Worm (Caenorhabditis elegans): ENCODE results near the gene F02D10.3.

DNA sequence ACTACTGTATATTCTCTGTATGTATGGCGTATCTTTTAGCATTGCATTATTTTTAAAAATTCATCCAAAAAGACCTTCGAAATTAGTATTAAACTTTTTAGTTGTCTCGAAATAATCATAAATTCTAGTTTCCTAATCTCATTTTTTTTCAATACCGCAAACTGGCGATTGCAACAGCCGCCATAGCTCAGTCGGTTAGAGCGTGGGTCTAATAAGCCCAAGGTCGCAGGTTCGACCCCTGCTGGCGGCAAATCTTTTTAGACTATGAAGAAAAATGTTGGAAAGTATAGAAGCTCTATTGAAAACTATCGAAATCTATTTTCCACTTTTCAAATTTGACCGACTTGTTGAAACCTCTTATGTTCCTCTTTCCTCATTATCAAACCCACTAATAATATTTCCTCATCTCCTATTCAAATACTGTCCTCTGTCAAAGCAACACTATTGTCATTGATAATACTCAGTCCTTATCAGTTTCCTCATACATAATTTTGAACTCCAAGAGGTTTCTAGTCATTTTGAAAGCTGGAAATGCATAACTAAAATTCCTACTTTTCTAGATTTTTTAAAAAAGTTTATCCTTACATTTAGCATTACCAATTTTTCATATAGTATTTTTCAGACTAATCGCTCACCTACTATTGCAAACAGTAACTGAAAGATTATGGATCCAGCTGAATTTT is 26.5 kb downstream of the F02D10.3 start, which contains the start of gene jmjd-3.3:
- TF ChIP-seq snpc-4 (tag; optimal IDR thresholded peaks at IDR 0.05) (no peak), mml-1 (tag; optimal IDR thresholded peaks at IDR 0.05) (no peak), ama-1 (optimal IDR thresholded peaks at IDR 0.05) (no peak), unc-62 (GFP tag; optimal IDR thresholded peaks at IDR 0.05) (no peak), nhr-11 (tag; optimal IDR thresholded peaks at IDR 0.05) (no peak), ceh-82 (tag; optimal IDR thresholded peaks at IDR 0.05) (no peak), ceh-16 (tag; optimal IDR thresholded peaks at IDR 0.05) (no peak), fkh-2 (tag; optimal IDR thresholded peaks at IDR 0.05) (no peak), egl-27 (tag; optimal IDR thresholded peaks at IDR 0.05) (no peak), nhr-43 (tag; optimal IDR thresholded peaks at IDR 0.05; ENCODE audit: poor library complexity, severe bottlenecking) (no peak), lin-15B (tag; optimal IDR thresholded peaks at IDR 0.05) (no peak), jun-1 (tag; optimal IDR thresholded peaks at IDR 0.05) (no peak), nhr-25 (tag; optimal IDR thresholded peaks at IDR 0.05) (no peak), pha-4 (tag; optimal IDR thresholded peaks at IDR 0.05) (no peak)
